Worm (Caenorhabditis elegans) whole organism, L2 larva: ENCODE data around the gene parp-2.

Experiments
- C34F6.9 ChIP-seq: fragments of 150-350 bp; optimal IDR thresholded peaks from 2 replicates; lab custom pipeline; 2014; ENCODE audit warnings: missing biosample characterization, missing genetic modification characterization
- F13H6.1 ChIP-seq: sonication (generic microtip); optimal IDR thresholded peaks from 2 replicates; lab custom pipeline; 2016; ENCODE audit warnings: missing genetic modification characterization, missing compliant biosample characterization
- R02D3.7 ChIP-seq: fragments of 150-350 bp; optimal IDR thresholded peaks from 2 replicates; lab custom pipeline; 2014; ENCODE audit warnings: missing biosample characterization, missing genetic modification characterization
- Y55F3AM.14 ChIP-seq: fragments of 200-800 bp; sonication (Bioruptor generic); optimal IDR thresholded peaks from 2 replicates; lab custom pipeline; 2018; ENCODE audit warnings: mild to moderate bottlenecking, missing genetic modification characterization, missing compliant biosample characterization
- ZK546.5 ChIP-seq: sonication (generic microtip); optimal IDR thresholded peaks from 2 replicates; lab custom pipeline; 2017; ENCODE audit warnings: missing biosample characterization, missing genetic modification characterization
- alr-1 ChIP-seq: fragments of 150-350 bp; optimal IDR thresholded peaks from 2 replicates; lab custom pipeline; 2014; ENCODE audit warnings: missing biosample characterization, missing genetic modification characterization
- aly-2 ChIP-seq: fragments of 150-350 bp; optimal IDR thresholded peaks from 2 replicates; lab custom pipeline; 2014; ENCODE audit warnings: missing biosample characterization, missing genetic modification characterization
- blmp-1 ChIP-seq: sonication (generic microtip); optimal IDR thresholded peaks from 2 replicates; lab custom pipeline; 2017; ENCODE audit warnings: missing genetic modification characterization, mild to moderate bottlenecking, missing compliant biosample characterization, antibody characterized with exemption, moderate library complexity; ENCODE audit not compliant: insufficient read depth
- ceh-16 ChIP-seq: fragments of 150-350 bp; optimal IDR thresholded peaks from 2 replicates; lab custom pipeline; 2014; ENCODE audit warnings: missing biosample characterization, missing genetic modification characterization
- ceh-82 ChIP-seq: fragments of 150-350 bp; optimal IDR thresholded peaks from 2 replicates; lab custom pipeline; 2014; ENCODE audit warnings: missing biosample characterization, missing genetic modification characterization
- crh-2 ChIP-seq: sonication (generic microtip); optimal IDR thresholded peaks from 2 replicates; lab custom pipeline; 2017; ENCODE audit warnings: missing biosample characterization, missing genetic modification characterization
- dmd-4 ChIP-seq: sonication (generic microtip); optimal IDR thresholded peaks from 2 replicates; lab custom pipeline; 2017; ENCODE audit warnings: missing biosample characterization, missing genetic modification characterization
- egl-27 ChIP-seq: sonication (generic microtip); optimal IDR thresholded peaks from 3 replicates; lab custom pipeline; 2017; ENCODE audit warnings: missing biosample characterization, missing genetic modification reagents, missing genetic modification characterization
- elt-1 ChIP-seq: fragments of 150-350 bp; optimal IDR thresholded peaks from 2 replicates; lab custom pipeline; 2014; ENCODE audit warnings: missing biosample characterization, missing genetic modification characterization
- fos-1 ChIP-seq: fragments of 150-350 bp; optimal IDR thresholded peaks from 2 replicates; lab custom pipeline; 2014; ENCODE audit warnings: missing biosample characterization, missing genetic modification characterization
- gmeb-1 ChIP-seq: fragments of 150-350 bp; optimal IDR thresholded peaks from 2 replicates; lab custom pipeline; 2014; ENCODE audit warnings: missing biosample characterization, missing genetic modification characterization
- lin-11 ChIP-seq: fragments of 150-350 bp; sonication (generic microtip); optimal IDR thresholded peaks from 2 replicates; lab custom pipeline; 2014; ENCODE audit warnings: missing biosample characterization, missing genetic modification characterization, inconsistent platforms, mixed read lengths
- lin-13 ChIP-seq: fragments of 150-350 bp; optimal IDR thresholded peaks from 2 replicates; lab custom pipeline; 2014; ENCODE audit warnings: missing biosample characterization, missing genetic modification reagents, missing genetic modification characterization
- lin-39 ChIP-seq: fragments of 150-350 bp; optimal IDR thresholded peaks from 2 replicates; lab custom pipeline; 2014; ENCODE audit warnings: missing biosample characterization, missing genetic modification reagents, missing genetic modification characterization
- lsy-2 ChIP-seq, 2 experiments: fragments of 150-350 bp in 1 of 2; sonication (generic microtip) in 1 of 2; optimal IDR thresholded peaks; 2 replicates each; lab custom pipeline; 2014 to 2017; ENCODE audit warnings: missing biosample characterization in 2 of 2, missing genetic modification characterization in 2 of 2
- mab-5 ChIP-seq: fragments of 150-350 bp; optimal IDR thresholded peaks from 2 replicates; lab custom pipeline; 2014; ENCODE audit warnings: missing biosample characterization, missing genetic modification characterization
- mbf-1 ChIP-seq: sonication (generic microtip); optimal IDR thresholded peaks from 2 replicates; lab custom pipeline; 2017; ENCODE audit warnings: missing biosample characterization, missing genetic modification characterization
- nhr-11 ChIP-seq: fragments of 150-350 bp; optimal IDR thresholded peaks from 2 replicates; lab custom pipeline; 2014; ENCODE audit warnings: missing biosample characterization, missing genetic modification characterization
- nhr-129 ChIP-seq: fragments of 150-350 bp; optimal IDR thresholded peaks from 2 replicates; lab custom pipeline; 2014; ENCODE audit warnings: missing biosample characterization, missing genetic modification characterization
- nhr-21 ChIP-seq: fragments of 150-350 bp; optimal IDR thresholded peaks from 2 replicates; lab custom pipeline; 2014; ENCODE audit warnings: missing biosample characterization, missing genetic modification characterization
- nhr-23 ChIP-seq: fragments of 150-350 bp; optimal IDR thresholded peaks from 2 replicates; lab custom pipeline; 2014; ENCODE audit warnings: missing biosample characterization, missing genetic modification reagents, missing genetic modification characterization
- nhr-237 ChIP-seq: fragments of 150-350 bp; optimal IDR thresholded peaks from 2 replicates; lab custom pipeline; 2014; ENCODE audit warnings: missing biosample characterization, missing genetic modification characterization
- nhr-25 ChIP-seq: fragments of 150-350 bp; sonication (generic microtip); optimal IDR thresholded peaks from 3 replicates; lab custom pipeline; 2014; ENCODE audit warnings: missing biosample characterization, missing genetic modification characterization
- nhr-6 ChIP-seq: fragments of 150-350 bp; optimal IDR thresholded peaks from 2 replicates; lab custom pipeline; 2014; ENCODE audit warnings: missing biosample characterization, missing genetic modification characterization
- nhr-77 ChIP-seq: fragments of 150-350 bp; optimal IDR thresholded peaks from 2 replicates; lab custom pipeline; 2014; ENCODE audit warnings: missing biosample characterization, missing genetic modification characterization
- peb-1 ChIP-seq: fragments of 150-350 bp; optimal IDR thresholded peaks from 2 replicates; lab custom pipeline; 2014; ENCODE audit warnings: missing biosample characterization, missing genetic modification characterization
- sem-4 ChIP-seq: fragments of 150-350 bp; optimal IDR thresholded peaks from 2 replicates; lab custom pipeline; 2014; ENCODE audit warnings: missing biosample characterization, missing genetic modification reagents, missing genetic modification characterization
- skn-1 ChIP-seq: sonication (generic microtip); optimal IDR thresholded peaks from 2 replicates; lab custom pipeline; 2017; ENCODE audit warnings: missing biosample characterization, missing genetic modification characterization
- sma-3 ChIP-seq: sonication (generic microtip); optimal IDR thresholded peaks from 2 replicates; lab custom pipeline; 2016; ENCODE audit warnings: missing genetic modification reagents, missing genetic modification characterization, missing compliant biosample characterization
- sma-9 ChIP-seq, 2 experiments: fragments of 150-350 bp in 1 of 2; sonication (generic microtip) in 1 of 2; optimal IDR thresholded peaks; 2 replicates each; lab custom pipeline; 2014 to 2016; ENCODE audit warnings: missing genetic modification characterization in 2 of 2, mild to moderate bottlenecking in 1 of 2, missing biosample characterization in 1 of 2, missing compliant biosample characterization in 1 of 2, missing genetic modification reagents in 1 of 2, moderate library complexity in 1 of 2
- snpc-4 ChIP-seq: fragments of 150-350 bp; optimal IDR thresholded peaks from 2 replicates; lab custom pipeline; 2014; ENCODE audit warnings: missing biosample characterization, missing genetic modification characterization
- unc-55 ChIP-seq: fragments of 150-350 bp; sonication (generic microtip); optimal IDR thresholded peaks from 3 replicates; lab custom pipeline; 2014; ENCODE audit warnings: missing biosample characterization, missing genetic modification reagents, missing genetic modification characterization
- zag-1 ChIP-seq: fragments of 150-350 bp; optimal IDR thresholded peaks from 2 replicates; lab custom pipeline; 2014; ENCODE audit warnings: missing biosample characterization, missing genetic modification characterization
- ztf-1 ChIP-seq: fragments of 200-800 bp; sonication (Bioruptor generic); conservative IDR thresholded peaks from 2 replicates; pipeline ENCODE4 v1.3.6; 2022; ENCODE audit warnings: missing genetic modification characterization, missing compliant biosample characterization
- ztf-4 ChIP-seq: fragments of 150-350 bp; optimal IDR thresholded peaks from 2 replicates; lab custom pipeline; 2014; ENCODE audit warnings: missing biosample characterization, missing genetic modification characterization

Gene parp-2

ce11 chrII:9586734-9587209 lies 6.1 kb upstream of the parp-2 start, which contains the start of gene ugt-58:
ugt-58 (minus strand) TSS chrII:9586784.
- TF ChIP-seq nhr-23 (no peak), crh-2 (tag; lab: Kevin White, UChicago) (no peak), peb-1 (tag; lab: Kevin White, UChicago) (no peak), lin-11 (no peak), elt-1 (tag; lab: Kevin White, UChicago) (no peak), lsy-2 (tag; optimal IDR thresholded peaks at IDR 0.05; lab: Kevin White, UChicago) (no peak), fos-1 (peak; percentile 37), sma-9 (GFP tag; optimal IDR thresholded peaks at IDR 0.05; lab: Kevin White, UChicago) (peak; percentile 65), sma-9 (tag; optimal IDR thresholded peaks at IDR 0.05; lab: Kevin White, UChicago) (no peak), blmp-1 (tag; lab: Kevin White, UChicago) (peak; percentile 25), R02D3.7 (tag; lab: Kevin White, UChicago) (no peak), sem-4 (tag; lab: Kevin White, UChicago) (no peak), ceh-82 (tag; lab: Kevin White, UChicago) (no peak), nhr-6 (tag; lab: Kevin White, UChicago) (no peak), ztf-4 (tag; lab: Kevin White, UChicago) (no peak), C34F6.9 (no peak), gmeb-1 (tag; lab: Kevin White, UChicago) (peak; percentile 36), nhr-21 (tag; lab: Kevin White, UChicago) (peak; percentile 9), alr-1 (tag; lab: Kevin White, UChicago) (no peak), snpc-4 (tag; lab: Kevin White, UChicago) (no peak), sma-3 (GFP tag; lab: Kevin White, UChicago) (peak; percentile 50), ztf-1 (no peak), nhr-25 (tag; lab: Kevin White, UChicago) (peak; percentile 64), unc-55 (GFP tag; lab: Kevin White, UChicago) (no peak)

DNA sequence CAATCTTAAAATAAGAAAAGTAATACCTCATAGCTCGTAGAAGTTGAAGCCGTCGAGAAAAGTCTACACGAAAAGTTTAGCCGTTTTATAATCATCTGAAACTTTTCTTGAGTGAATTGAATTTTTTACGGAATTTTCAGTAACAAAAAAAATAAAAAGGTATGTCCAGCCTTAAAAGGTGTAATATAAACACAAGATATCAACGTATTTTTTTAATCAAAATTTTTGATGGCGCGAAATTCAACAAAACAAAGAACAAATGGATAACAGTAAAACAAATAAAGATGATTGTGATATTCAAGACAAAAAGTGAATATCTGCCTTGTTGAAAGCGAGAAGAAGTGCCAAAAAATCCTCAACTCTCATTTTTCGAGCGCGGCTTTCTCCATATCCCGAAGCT lies 3.2 kb upstream of the parp-2 start, which contains the start of gene eral-1:
Gene eral-1 (minus strand): TSS at position 101 of the 400 bp plus-strand sequence.
- TF ChIP-seq lin-39 (tag; lab: Kevin White, UChicago) (no peak), alr-1 (tag; lab: Kevin White, UChicago) (no peak)

DNA sequence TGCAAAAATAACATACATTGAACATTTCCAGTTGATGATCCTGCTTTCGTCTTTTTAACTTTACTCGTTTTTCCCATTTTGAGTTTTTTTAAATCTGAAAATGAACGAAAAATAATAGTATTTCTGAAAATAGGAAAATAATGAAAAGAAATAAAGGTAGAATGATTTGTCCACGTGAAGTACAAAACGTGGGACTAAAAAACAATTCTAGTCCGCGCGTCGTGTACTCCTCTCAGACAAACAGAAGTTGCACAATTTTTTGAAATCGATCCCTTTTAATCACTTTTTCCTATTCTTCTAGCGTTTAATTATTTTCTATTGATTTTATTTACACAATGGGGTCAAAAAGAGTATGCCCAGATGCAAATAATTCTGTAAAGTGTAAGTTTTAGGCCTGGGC lies 1.8 kb upstream of the parp-2 start, which contains the start of the genes E02H1.1 and tag-124:
Gene E02H1.1 (minus strand): TSS at position 94 of the 400 bp plus-strand sequence.
Gene tag-124 (plus strand): TSS at position 222 of the 400 bp plus-strand sequence.
- TF ChIP-seq ZK546.5 (tag; lab: Kevin White, UChicago): no peak
- TF ChIP-seq aly-2 (tag; lab: Kevin White, UChicago): no peak
- peak; percentile 77 for TF ChIP-seq nhr-25 (tag; lab: Kevin White, UChicago)
- TF ChIP-seq nhr-21 (tag; lab: Kevin White, UChicago): peak; percentile 66
- peak; percentile 92 for TF ChIP-seq sma-9 (GFP tag; optimal IDR thresholded peaks at IDR 0.05; lab: Kevin White, UChicago)
- TF ChIP-seq sma-9 (tag; optimal IDR thresholded peaks at IDR 0.05; lab: Kevin White, UChicago): no peak
- peak; percentile 67 for TF ChIP-seq nhr-129
- no peak for TF ChIP-seq ztf-1
- TF ChIP-seq ztf-4 (tag; lab: Kevin White, UChicago): no peak
- peak; percentile 69 for TF ChIP-seq mab-5 (tag; lab: Kevin White, UChicago)
- no peak for TF ChIP-seq alr-1 (tag; lab: Kevin White, UChicago)
- no peak for TF ChIP-seq ceh-16 (tag; lab: Kevin White, UChicago)
- TF ChIP-seq dmd-4 (tag; lab: Kevin White, UChicago): no peak
- TF ChIP-seq nhr-11 (tag; lab: Kevin White, UChicago): no peak
- TF ChIP-seq C34F6.9: peak; percentile 81
- TF ChIP-seq nhr-6 (tag; lab: Kevin White, UChicago): peak; percentile 64
- TF ChIP-seq lin-39 (tag; lab: Kevin White, UChicago): no peak
- TF ChIP-seq fos-1: peak; percentile 27
- peak; percentile 38 for TF ChIP-seq egl-27 (tag; lab: Kevin White, UChicago)
- peak; percentile 67 to 89 for TF ChIP-seq lsy-2 (tag; optimal IDR thresholded peaks at IDR 0.05; lab: Kevin White, UChicago)
- peak; percentile 72 for TF ChIP-seq crh-2 (tag; lab: Kevin White, UChicago)
- no peak for TF ChIP-seq skn-1 (tag; lab: Kevin White, UChicago)
- no peak for TF ChIP-seq zag-1 (tag; lab: Kevin White, UChicago)
- TF ChIP-seq sem-4 (tag; lab: Kevin White, UChicago): peak; percentile 66
- peak; percentile 49 for TF ChIP-seq snpc-4 (tag; lab: Kevin White, UChicago)
- peak; percentile 75 for TF ChIP-seq F13H6.1
- no peak for TF ChIP-seq nhr-23
- peak; percentile 51 for TF ChIP-seq lin-13 (GFP tag; lab: Kevin White, UChicago)
- no peak for TF ChIP-seq nhr-237 (tag; lab: Kevin White, UChicago)
- TF ChIP-seq Y55F3AM.14 (GFP tag; lab: Kevin White, UChicago): no peak
- TF ChIP-seq unc-55 (GFP tag; lab: Kevin White, UChicago): peak; percentile 89
- TF ChIP-seq gmeb-1 (tag; lab: Kevin White, UChicago): peak; percentile 61
- TF ChIP-seq sma-3 (GFP tag; lab: Kevin White, UChicago): peak; percentile 88
- peak; percentile 12 for TF ChIP-seq blmp-1 (tag; lab: Kevin White, UChicago)
- no peak for TF ChIP-seq nhr-77 (tag; lab: Kevin White, UChicago)
- no peak for TF ChIP-seq mbf-1 (tag; lab: Kevin White, UChicago)
- no peak for TF ChIP-seq lin-11
